Worm (Caenorhabditis elegans) whole organism, dauer: Measurements from ENCODE around the gene szy-20.

Source experiments
- unc-62 ChIP-seq: sonication (generic microtip); optimal IDR thresholded peaks from 2 replicates; lab custom pipeline; 2017; ENCODE audit warnings: missing biosample characterization, missing genetic modification reagents, missing genetic modification characterization

szy-20 gene

DNA sequence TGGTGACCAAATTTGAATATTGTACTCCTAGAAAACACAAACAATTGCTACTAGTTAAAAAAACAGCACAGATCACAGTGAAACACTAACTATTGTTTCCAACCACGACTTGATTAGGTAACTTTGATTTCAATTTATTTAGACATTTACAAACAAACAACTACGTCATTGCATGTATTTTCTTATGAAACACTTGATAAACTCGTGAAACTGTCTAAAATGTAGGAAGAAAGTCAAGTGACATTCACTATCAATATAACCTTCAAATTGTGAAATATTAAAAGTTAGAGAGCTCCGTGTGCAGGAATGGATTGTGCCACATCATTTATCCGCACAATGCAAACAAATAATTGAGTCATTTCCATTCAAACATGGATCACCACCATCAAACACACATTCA lies 21.1 kb upstream of the szy-20 start:
- TF ChIP-seq unc-62 (GFP tag; lab: Kevin White, UChicago), result no peak

DNA sequence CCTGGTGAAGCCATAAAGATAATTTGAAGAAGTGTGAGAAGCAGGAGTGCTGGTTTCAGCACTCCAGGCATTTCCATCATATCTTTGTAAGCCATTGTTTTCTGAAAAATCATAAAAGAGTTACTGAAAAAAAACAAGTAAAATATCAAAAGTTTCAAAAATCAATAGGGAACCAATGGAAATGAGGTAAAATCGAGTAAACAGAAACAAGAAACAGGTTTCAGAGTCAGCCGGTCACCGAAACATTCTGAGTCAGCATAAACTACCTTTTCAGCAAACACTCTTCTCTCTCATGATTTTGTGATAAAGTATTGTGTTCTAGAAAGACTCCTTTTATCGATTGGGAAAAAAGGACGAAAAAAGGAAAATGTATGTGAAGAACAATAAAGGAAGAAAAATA lies 20.3 kb upstream of the szy-20 start, which contains the start of gene C18E9.9:
TSS of gene C18E9.9 (minus strand) at position 101 of the 400 bp plus-strand sequence.
- no peak for TF ChIP-seq unc-62 (GFP tag; lab: Kevin White, UChicago)

DNA sequence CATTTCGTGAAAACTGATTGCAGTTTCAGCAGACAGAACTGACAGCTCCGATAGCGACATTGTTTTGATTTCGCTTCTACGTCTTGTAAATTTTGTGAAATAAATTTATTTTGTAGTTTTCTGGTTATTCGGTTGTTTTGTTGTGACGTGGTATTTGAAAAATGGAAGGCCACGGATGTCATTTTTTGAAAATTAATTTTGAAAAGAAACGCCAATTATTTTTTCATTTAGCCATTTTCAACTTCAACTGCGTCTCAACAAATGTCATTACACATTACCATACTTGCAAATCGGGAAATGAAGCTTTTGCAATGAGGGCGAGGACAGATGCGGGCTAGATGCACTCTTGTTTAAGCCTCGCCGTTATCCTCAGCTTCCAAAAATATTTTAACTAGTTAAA lies 18.8 kb upstream of the szy-20 start, which contains the start of gene C18E9.8:
TSS of gene C18E9.8 (minus strand) at position 101 of the 400 bp plus-strand sequence.
- no peak for TF ChIP-seq unc-62 (GFP tag; lab: Kevin White, UChicago)

DNA sequence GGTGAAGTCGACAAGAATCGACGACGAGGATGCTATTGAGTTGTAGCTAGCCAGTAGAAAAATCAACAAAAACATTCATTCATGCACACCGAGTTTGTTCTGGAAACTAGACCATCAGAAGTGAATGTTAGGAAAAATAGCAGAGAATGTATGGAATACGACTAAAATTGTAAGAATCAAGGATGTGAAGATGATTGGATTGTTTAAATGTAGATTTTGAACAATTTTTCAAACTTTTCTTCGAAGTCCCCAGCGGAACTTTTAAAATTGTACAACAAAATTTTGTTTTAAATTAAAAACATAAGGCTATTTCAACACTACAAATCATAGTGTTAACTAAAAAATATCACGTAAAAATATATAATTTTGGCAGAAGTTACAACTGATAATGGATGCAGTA lies 13.6 kb upstream of the szy-20 start, which contains the start of gene C18E9.7:
TSS of gene C18E9.7 (minus strand) at position 101 of the 400 bp plus-strand sequence.
- no peak for TF ChIP-seq unc-62 (GFP tag; lab: Kevin White, UChicago)

DNA sequence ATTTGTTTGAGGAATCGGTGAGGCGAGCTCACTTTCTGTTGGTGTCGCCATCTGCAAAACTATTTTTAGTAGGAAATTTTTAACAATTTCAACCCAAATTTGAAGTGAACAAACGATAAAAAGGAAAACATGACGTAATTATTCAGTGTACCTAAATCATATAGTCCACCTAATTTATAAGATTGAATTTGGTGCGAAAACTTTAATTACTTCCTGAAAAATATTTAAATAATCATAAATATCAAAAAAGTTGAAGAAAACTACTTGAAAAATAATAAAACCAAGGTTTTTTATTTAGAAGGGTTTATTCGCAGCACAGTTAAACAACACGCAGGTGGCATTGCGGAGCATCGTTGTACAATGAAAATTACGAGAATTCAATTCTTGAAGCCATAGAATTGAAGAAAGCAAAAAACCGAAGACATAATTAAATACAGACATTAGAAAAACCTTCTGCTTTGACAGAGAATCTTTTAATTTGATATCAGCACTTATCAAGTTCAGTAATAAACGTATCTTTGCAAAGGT lies 4.4 kb upstream of the szy-20 start, which contains the start of gene tomm-40:
TSS of gene tomm-40 (minus strand) at position 51 of the 528 bp plus-strand sequence.
- no peak for TF ChIP-seq unc-62 (GFP tag; lab: Kevin White, UChicago)

DNA sequence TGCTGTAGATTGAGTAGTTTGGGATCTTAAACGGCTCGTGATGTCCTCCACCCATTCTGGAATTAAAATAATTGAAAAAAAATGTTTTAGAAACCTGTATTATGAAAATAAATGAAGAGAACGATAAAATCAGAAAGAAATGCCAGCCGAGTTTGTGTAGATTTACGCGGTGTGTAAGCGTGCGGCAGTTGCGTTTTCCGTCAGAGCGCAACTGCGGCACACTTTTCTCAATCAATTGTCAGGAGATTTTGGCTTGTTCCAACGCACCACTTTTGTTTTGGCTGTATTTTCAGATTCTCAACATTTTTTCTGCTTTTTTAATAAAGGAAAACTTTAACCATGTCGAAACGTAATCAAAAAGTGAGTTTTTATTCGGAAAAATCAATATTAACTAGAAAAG lies 4.3 kb downstream of the szy-20 start, which contains the start of the genes ndub-3 and C18E9.2:
TSS of gene ndub-3 (minus strand) at position 56 of the 400 bp plus-strand sequence.
TSS of gene C18E9.2 (plus strand) at position 172 of the 400 bp plus-strand sequence.
- no peak for TF ChIP-seq unc-62 (GFP tag; lab: Kevin White, UChicago)

DNA sequence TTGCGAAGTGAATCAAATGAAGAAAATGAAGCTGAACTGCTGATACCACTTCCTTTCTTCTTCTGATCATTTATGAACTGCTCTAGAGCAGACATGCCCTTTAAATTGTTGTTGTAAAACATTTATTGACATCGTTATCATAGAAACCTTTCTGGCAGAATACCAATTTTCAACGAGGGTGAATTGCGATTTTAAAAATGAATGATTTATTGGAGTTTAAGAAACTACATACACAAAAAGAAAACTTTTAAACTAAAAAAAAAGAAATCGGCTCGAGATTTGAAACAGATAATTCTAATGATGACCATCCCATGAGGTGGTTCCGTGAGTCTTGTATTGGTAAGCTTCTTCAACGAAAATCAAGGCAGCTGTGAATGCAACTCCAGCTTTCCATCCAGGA lies 5.1 kb downstream of the szy-20 start, which contains the start of gene sftd-3:
TSS of gene sftd-3 (minus strand) at position 101 of the 400 bp plus-strand sequence.
- TF ChIP-seq unc-62 (GFP tag; lab: Kevin White, UChicago), result no peak

DNA sequence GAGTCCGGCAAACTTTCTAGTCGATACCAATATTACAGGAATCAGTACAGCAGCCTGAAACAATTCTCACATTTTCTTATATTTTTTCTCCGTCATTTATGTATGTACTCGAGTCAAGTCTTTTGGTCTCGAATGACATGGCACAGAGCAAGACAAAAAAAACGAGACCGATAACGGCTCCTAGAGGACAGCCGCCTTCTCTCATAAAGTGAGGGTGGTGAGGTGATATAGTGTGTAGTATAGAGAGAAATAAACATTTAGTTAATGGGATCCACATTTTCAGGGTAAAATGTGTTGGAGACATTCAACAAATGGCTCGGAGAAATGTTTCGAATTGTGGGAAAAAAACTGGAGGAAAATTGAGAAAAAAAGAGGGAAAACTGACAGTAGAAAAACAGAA lies 6.9 kb downstream of the szy-20 start:
- TF ChIP-seq unc-62 (GFP tag; lab: Kevin White, UChicago), result no peak

DNA sequence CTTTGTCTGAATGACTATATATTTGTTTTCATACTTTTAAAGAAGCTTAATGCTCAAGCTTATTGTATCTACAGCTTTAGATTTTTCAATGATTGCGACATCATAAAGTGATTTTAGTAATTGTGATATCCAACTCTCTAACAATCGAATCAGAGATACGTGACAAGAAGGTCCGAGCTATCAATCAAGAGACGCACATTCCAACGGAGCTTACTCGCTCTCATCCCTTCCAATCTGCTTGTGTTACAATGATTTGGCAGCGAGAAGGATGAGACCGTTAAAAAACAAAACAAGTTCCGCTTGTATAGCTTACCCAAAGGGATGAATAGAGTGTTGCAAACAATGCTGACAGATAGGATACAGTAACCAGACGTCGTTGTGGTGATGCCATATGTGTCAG lies 7.7 kb downstream of the szy-20 start:
- TF ChIP-seq unc-62 (GFP tag; lab: Kevin White, UChicago), result no peak

DNA sequence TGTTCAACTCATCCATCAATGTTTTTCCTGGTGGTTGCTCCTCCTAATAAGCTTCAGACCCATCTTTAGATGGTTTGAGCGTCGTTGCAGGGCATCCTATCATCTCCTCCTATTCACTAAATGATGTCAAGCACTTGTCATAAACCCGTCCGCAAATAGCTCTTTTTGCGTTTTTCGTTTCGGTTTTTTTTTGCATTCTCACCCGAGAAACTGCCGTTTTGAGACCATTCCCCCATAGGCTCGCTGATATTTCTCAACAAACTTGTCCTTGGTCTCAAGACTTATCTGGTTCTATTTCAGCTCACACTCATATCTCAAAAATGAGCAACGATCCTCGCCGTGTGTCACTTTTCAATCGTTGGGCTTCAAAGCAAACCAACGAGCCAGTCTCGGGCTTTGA lies 8.7 kb downstream of the szy-20 start, which contains the start of gene cal-2:
TSS of gene cal-2 (plus strand) at position 301 of the 400 bp plus-strand sequence.
- no peak for TF ChIP-seq unc-62 (GFP tag; lab: Kevin White, UChicago)

DNA sequence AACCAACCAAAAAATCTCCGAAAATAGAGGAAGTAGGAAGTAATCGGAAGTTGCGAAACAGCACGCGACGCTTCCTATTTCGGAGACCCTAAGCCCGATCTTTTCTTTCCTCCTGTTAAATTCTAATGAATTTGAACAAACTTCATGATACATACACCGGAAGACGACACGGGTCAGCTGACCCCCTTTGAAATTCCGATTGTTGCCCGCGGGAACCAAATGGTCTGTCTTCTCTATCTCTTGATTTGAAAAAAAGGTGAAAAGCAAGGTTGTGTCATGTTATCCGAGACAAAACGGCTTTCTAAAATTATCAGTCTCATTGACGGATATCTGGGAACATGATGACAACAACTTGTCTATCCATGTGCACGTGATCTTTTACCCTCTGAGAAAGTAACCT lies 10.1 kb downstream of the szy-20 start:
- TF ChIP-seq unc-62 (GFP tag; lab: Kevin White, UChicago), result no peak

DNA sequence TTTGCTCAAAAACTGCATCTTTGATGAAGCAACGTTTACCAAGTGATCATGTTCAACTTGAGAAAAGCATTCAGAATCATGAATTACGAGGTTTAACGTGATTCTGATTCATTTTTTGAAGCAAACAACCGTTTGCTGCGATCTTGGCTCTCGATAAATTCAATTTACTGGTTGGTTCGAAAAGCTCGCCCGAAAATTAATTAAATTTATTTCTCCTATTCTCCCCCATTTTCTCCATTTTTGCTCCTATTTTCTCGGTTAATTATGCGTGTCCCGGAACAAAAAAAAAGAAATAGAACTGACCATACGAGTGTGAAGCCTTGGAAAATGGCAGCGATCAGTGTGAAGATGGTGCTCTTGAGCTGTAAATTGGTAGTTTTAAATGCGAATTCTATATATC lies 12.2 kb downstream of the szy-20 start:
- no peak for TF ChIP-seq unc-62 (GFP tag; lab: Kevin White, UChicago)

DNA sequence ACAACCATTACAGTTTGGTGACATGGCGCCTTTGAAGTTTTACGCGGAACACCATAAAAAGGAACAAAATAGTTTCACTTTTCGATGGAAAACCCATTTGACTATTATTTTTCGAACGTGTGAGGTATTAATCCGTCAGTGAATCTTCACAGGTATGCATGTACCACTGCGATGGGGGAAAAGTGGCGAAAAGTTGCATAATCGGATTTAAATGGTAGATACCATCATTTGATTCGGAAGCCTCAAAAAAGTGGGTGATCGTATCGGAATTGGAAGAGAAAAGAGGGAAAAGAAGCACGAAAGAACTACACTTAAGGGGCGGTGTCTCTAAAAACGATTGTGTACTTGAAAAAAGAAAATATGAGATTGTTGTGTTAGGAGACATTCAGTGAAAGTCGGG lies 15.4 kb downstream of the szy-20 start:
- TF ChIP-seq unc-62 (GFP tag; lab: Kevin White, UChicago), result no peak

DNA sequence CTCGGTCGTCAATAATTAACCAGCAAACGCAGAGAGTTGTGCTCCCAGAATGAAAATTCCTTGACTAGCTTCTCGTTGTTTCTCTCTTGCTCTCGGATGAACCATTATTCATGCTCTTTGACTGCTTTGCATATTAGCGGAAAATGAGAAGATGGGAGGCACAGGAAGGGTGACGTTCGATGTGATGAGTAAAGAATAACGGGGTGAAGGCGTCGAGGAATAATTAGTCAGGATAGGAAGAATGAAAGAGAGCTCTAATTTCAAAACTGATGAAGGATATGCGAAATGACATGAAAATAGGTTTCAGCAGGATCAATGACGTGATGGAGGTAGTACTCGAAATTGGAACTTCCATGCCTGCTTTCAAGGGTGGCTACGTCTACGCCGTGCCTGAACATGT lies 17.9 kb downstream of the szy-20 start:
- TF ChIP-seq unc-62 (GFP tag; lab: Kevin White, UChicago), result no peak

DNA sequence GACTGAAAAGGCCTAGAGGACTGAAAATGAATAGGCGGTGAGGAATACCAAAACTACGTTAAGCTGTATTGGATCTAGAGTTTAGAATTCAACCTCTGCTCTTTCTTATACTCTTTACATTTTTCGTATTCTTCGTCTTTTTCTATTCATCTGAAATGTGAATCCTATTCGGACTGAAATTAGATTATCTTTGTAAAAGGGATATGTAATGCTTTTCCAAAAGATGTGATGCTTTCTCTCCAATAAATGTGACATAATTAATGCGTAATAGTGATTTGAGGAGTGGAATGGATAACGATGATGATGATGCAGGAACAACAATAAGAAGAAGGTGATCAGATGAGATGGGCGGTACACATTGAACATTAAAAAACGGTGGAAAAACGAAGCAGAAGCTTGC lies 20.5 kb downstream of the szy-20 start:
- TF ChIP-seq unc-62 (GFP tag; lab: Kevin White, UChicago), result no peak

DNA sequence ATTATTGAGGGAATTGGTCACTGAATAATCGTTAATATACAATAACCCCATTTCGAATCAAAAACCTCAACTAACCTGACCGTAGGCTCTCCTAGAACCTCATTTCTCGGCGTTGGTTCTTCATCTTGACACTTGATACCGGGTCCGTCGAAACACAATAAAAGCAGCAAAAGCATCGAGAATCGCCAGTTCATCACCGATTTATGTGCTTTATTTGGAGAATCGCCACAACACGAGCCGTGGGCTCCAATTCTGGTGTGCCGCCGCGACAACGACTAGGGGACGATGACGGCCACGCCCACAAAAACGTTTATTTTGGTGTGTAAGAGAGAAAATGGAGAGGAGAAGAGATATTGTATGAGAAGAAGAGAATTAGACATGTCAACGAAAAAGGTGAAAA lies 21.7 kb downstream of the szy-20 start, which contains the start of gene cutl-15:
TSS of gene cutl-15 (minus strand) at position 298 of the 400 bp plus-strand sequence.
- TF ChIP-seq unc-62 (GFP tag; lab: Kevin White, UChicago), result no peak

DNA sequence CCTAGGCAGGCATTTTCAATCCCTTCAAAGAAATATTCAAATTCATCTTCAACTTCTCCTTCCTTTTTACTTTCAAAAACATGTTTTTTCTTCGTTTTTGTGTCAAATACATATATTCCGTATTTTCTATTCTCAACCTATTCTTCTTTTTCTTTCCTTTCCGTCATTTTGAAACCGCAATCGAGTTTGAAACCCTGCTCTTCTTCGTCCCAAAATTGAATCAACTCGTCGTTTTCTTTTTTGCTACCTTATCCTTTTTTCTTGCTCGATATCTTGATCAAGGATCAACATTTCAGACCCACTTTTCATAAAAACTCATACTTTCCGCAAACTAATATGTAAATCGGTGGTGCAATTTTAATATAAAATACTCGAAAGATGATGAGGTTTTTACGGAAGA lies 24.0 kb downstream of the szy-20 start:
- TF ChIP-seq unc-62 (GFP tag; lab: Kevin White, UChicago), result no peak
